Worm (Caenorhabditis elegans) whole organism, L2 larva: ENCODE results near the gene F59B2.13.

Experiments used
- R02D3.7 ChIP-seq: fragments of 150-350 bp; optimal IDR thresholded peaks from 2 replicates; lab custom pipeline; 2014; ENCODE audit warnings: missing biosample characterization, missing genetic modification characterization
- ceh-16 ChIP-seq: fragments of 150-350 bp; optimal IDR thresholded peaks from 2 replicates; lab custom pipeline; 2014; ENCODE audit warnings: missing biosample characterization, missing genetic modification characterization
- ceh-82 ChIP-seq: fragments of 150-350 bp; optimal IDR thresholded peaks from 2 replicates; lab custom pipeline; 2014; ENCODE audit warnings: missing biosample characterization, missing genetic modification characterization
- elt-1 ChIP-seq: fragments of 150-350 bp; optimal IDR thresholded peaks from 2 replicates; lab custom pipeline; 2014; ENCODE audit warnings: missing biosample characterization, missing genetic modification characterization
- elt-3 ChIP-seq: sonication (generic microtip); optimal IDR thresholded peaks from 2 replicates; lab custom pipeline; 2017; ENCODE audit warnings: missing biosample characterization, missing genetic modification characterization
- nhr-10 ChIP-seq: sonication (generic microtip); optimal IDR thresholded peaks from 2 replicates; lab custom pipeline; 2017; ENCODE audit warnings: missing biosample characterization, missing genetic modification characterization
- nhr-237 ChIP-seq: fragments of 150-350 bp; optimal IDR thresholded peaks from 2 replicates; lab custom pipeline; 2014; ENCODE audit warnings: missing biosample characterization, missing genetic modification characterization

DNA sequence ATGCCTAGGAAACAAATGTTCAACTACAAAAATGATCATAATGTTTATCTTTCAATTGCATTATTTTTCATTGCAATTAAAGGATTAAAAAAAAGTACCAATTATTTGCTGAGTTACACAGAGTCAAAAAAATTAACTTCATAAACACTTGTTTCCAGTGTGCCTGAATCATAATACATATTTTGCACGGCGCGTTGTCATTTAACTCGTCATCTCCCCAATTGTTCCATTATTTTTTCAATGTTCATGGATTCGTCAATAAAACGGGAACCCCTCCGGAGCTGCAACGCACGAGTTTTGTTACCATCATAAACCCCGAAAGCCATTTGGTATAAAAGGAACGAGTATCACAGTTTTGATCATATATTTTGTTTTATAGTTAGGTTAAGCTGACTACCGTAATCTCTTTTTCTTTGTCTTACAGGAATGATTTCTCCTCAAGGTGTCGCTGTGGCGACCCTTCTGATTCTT is 9.6 kb downstream of the F59B2.13 start, which contains the start of gene F59B2.12:
- no peak for TF ChIP-seq R02D3.7 (tag; lab: Kevin White, UChicago)
- TF ChIP-seq ceh-16 (tag; lab: Kevin White, UChicago) = no peak
- no peak for TF ChIP-seq ceh-82
- no peak for TF ChIP-seq nhr-10 (tag; lab: Kevin White, UChicago)
- no peak for TF ChIP-seq nhr-237
- TF ChIP-seq elt-1 (tag; lab: Kevin White, UChicago) = no peak
- TF ChIP-seq elt-3 = no peak
